Fruit fly (Drosophila melanogaster): Measurements from ENCODE around the gene mtSSB.

mtSSB gene

dm6 chr3R:16249829-16250814 is 45.1 kb upstream of the mtSSB start (continued):
- TF ChIP-seq CG12391 (tag; optimal IDR thresholded peaks at IDR 0.05) (peak; percentile 30), tap (tag; optimal IDR thresholded peaks at IDR 0.05) (peak; percentile 14), schlank (tag; optimal IDR thresholded peaks at IDR 0.05) (peak; percentile 27), gcm (GFP tag; optimal IDR thresholded peaks at IDR 0.05) (peak; percentile 65), sob (GFP tag; IDR thresholded peaks at IDR 0.05) (no peak), Opbp (GFP tag; IDR thresholded peaks at IDR 0.05; ENCODE audit: partially characterized antibody) (no peak), CG34422 (GFP tag; IDR thresholded peaks at IDR 0.05) (no peak), H2.0 (GFP tag; IDR thresholded peaks at IDR 0.05) (no peak), prd (optimal IDR thresholded peaks at IDR 0.05) (no peak), prd (GFP tag; IDR thresholded peaks at IDR 0.05) (no peak), fd96Cb (tag; optimal IDR thresholded peaks at IDR 0.05) (no peak), CG17912 (GFP tag; optimal IDR thresholded peaks at IDR 0.05) (peak; percentile 73), CG6272 (GFP tag; IDR thresholded peaks at IDR 0.05) (no peak), Ets65A (GFP tag) (no peak), sna (GFP tag; IDR thresholded peaks at IDR 0.05; ENCODE audit: partially characterized antibody) (no peak), CG16779 (GFP tag; IDR thresholded peaks at IDR 0.05) (no peak), Six4 (GFP tag; optimal IDR thresholded peaks at IDR 0.05) (no peak), NFAT (GFP tag; IDR thresholded peaks at IDR 0.05) (no peak), HLH54F (GFP tag; optimal IDR thresholded peaks at IDR 0.05) (no peak), Hsf (GFP tag; optimal IDR thresholded peaks at IDR 0.05) (peak; percentile 6), CG2678 (tag; optimal IDR thresholded peaks at IDR 0.05) (peak; percentile 57), ci (GFP tag; IDR thresholded peaks at IDR 0.05) (no peak), CG9797 (GFP tag; optimal IDR thresholded peaks at IDR 0.05) (no peak), br (optimal IDR thresholded peaks at IDR 0.05) (no peak), croc (GFP tag; conservative IDR thresholded peaks at IDR 0.05) (no peak), CG7357 (GFP tag; IDR thresholded peaks at IDR 0.05) (no peak), Oli (tag; optimal IDR thresholded peaks at IDR 0.05) (peak; percentile 3), TFAM (GFP tag; optimal IDR thresholded peaks at IDR 0.05) (no peak), pnt (GFP tag; optimal IDR thresholded peaks at IDR 0.05) (no peak), tup (GFP tag; optimal IDR thresholded peaks at IDR 0.05) (no peak), CG6683 (GFP tag; optimal IDR thresholded peaks at IDR 0.05) (no peak), trem (tag; optimal IDR thresholded peaks at IDR 0.05) (peak; percentile 72), D (optimal IDR thresholded peaks at IDR 0.05) (peak; percentile 86), D (GFP tag; optimal IDR thresholded peaks at IDR 0.05) (peak; percentile 16), CG8924 (tag; optimal IDR thresholded peaks at IDR 0.05) (peak; percentile 65), CG4282 (GFP tag; optimal IDR thresholded peaks at IDR 0.05) (peak; percentile 8), Myb (GFP tag; optimal IDR thresholded peaks at IDR 0.05) (peak; percentile 32), bowl (GFP tag; IDR thresholded peaks at IDR 0.05) (no peak), CG8281 (tag; optimal IDR thresholded peaks at IDR 0.05) (no peak), dpn (GFP tag; optimal IDR thresholded peaks at IDR 0.05) (peak in 1 of 2 experiments; percentile 23), HHEX (GFP tag; optimal IDR thresholded peaks at IDR 0.05) (no peak), onecut (GFP tag; IDR thresholded peaks at IDR 0.05) (peak; percentile 31), sima (GFP tag; optimal IDR thresholded peaks at IDR 0.05) (no peak), pho (GFP tag; optimal IDR thresholded peaks at IDR 0.05) (no peak), YL-1 (GFP tag; optimal IDR thresholded peaks at IDR 0.05) (no peak), Ptx1 (GFP tag; IDR thresholded peaks at IDR 0.05) (no peak), chm (GFP tag; IDR thresholded peaks at IDR 0.05) (no peak), ab (GFP tag; optimal IDR thresholded peaks at IDR 0.05) (peak; percentile 82), lab (GFP tag; optimal IDR thresholded peaks at IDR 0.05) (peak; percentile 58), Hr78 (GFP tag; optimal IDR thresholded peaks at IDR 0.05) (peak in 1 of 2 experiments; percentile 74)

All from whole organism, embryonic.